Worm (Caenorhabditis elegans): ENCODE measurements around the gene F16B4.7.

DNA sequence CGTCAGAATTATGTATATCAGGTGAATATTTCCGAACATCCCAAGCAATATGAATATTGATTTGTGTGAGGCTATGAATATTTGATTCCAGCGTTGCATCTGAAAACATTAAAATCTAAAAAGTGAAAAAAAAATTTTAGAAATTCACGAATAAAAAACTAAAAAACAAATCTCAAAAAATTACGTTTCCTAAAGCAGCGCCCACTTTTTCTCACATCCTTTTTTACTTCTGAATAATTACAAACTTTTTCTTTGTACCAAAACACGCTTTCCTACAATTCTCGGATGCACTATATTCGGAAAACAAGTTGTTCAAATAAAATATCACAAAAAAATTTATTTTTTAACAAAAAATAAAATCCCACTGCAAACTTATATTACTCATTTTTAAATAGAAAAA is 32.5 kb upstream of the F16B4.7 start, which contains the start of gene srsx-8:
- TF ChIP-seq ztf-3 (GFP tag; optimal IDR thresholded peaks at IDR 0.05) = no peak
- no peak for TF ChIP-seq F23B12.7 (tag; optimal IDR thresholded peaks at IDR 0.05; ENCODE audit: insufficient read depth)
- no peak for TF ChIP-seq madf-6 (GFP tag; IDR thresholded peaks at IDR 0.05)
- TF ChIP-seq egl-18 (GFP tag; IDR thresholded peaks at IDR 0.05) = no peak
- no peak for TF ChIP-seq F52B5.7 (tag; optimal IDR thresholded peaks at IDR 0.05)
- no peak for TF ChIP-seq nhr-27 (tag; optimal IDR thresholded peaks at IDR 0.05)
- TF ChIP-seq somi-1 (GFP tag; optimal IDR thresholded peaks at IDR 0.05) = no peak
- TF ChIP-seq tbp1 (GFP tag; optimal IDR thresholded peaks at IDR 0.05) = no peak
- no peak for TF ChIP-seq ZK185.1 (tag; optimal IDR thresholded peaks at IDR 0.05; ENCODE audit: poor library complexity, severe bottlenecking)
- TF ChIP-seq die-1 (tag; optimal IDR thresholded peaks at IDR 0.05) = no peak
- no peak for TF ChIP-seq F22D6.2 (tag; optimal IDR thresholded peaks at IDR 0.05)
- TF ChIP-seq nhr-120 (GFP tag; IDR thresholded peaks at IDR 0.05) = no peak
- TF ChIP-seq unc-130 (GFP tag; optimal IDR thresholded peaks at IDR 0.05) = no peak

Data from whole organism, young adult.